Worm (Caenorhabditis elegans) whole organism, midembryonic: Measurements from ENCODE around the gene F40G9.6.

Experiments
- T22C8.4 ChIP-seq: fragments of 200-800 bp; sonication (Bioruptor generic); IDR thresholded peaks from 2 replicates; pipeline ENCODE4 v1.3.6; 2022; ENCODE audit warnings: missing genetic modification characterization, missing compliant biosample characterization
- cog-1 ChIP-seq: sonication (generic microtip); optimal IDR thresholded peaks from 2 replicates; lab custom pipeline; 2016; ENCODE audit warnings: missing genetic modification characterization, missing compliant biosample characterization
- flt-1 ChIP-seq: fragments of 200-800 bp; sonication (Bioruptor generic); IDR thresholded peaks from 2 replicates; pipeline ENCODE4 v1.3.6; 2022; ENCODE audit warnings: missing genetic modification characterization, missing compliant biosample characterization
- klf-2 ChIP-seq: fragments of 200-800 bp; sonication (Bioruptor generic); conservative IDR thresholded peaks from 2 replicates; pipeline ENCODE4 v1.3.6; 2022; ENCODE audit warnings: missing genetic modification reagents, missing genetic modification characterization, missing compliant biosample characterization
- med-1 ChIP-seq: sonication (generic microtip); optimal IDR thresholded peaks from 2 replicates; lab custom pipeline; 2017; ENCODE audit warnings: missing genetic modification characterization, mild to moderate bottlenecking, missing compliant biosample characterization, antibody characterized with exemption, missing genetic modification reagents; ENCODE audit not compliant: insufficient read depth
- ref-1 ChIP-seq: fragments of 200-800 bp; sonication (Bioruptor generic); conservative IDR thresholded peaks from 2 replicates; pipeline ENCODE4 v1.3.6; 2022; ENCODE audit warnings: missing genetic modification reagents, missing genetic modification characterization, missing compliant biosample characterization
- tab-1 ChIP-seq: fragments of 200-800 bp; sonication (Bioruptor generic); IDR thresholded peaks from 2 replicates; pipeline ENCODE4 v1.3.6; 2022; ENCODE audit warnings: missing genetic modification characterization, missing compliant biosample characterization
- ztf-23 ChIP-seq: fragments of 200-800 bp; sonication (Bioruptor generic); IDR thresholded peaks from 2 replicates; pipeline ENCODE4 v1.3.6; 2022; ENCODE audit warnings: missing genetic modification reagents, missing genetic modification characterization, missing compliant biosample characterization
- ztf-29 ChIP-seq: fragments of 200-800 bp; sonication (Bioruptor generic); IDR thresholded peaks from 2 replicates; pipeline ENCODE4 v1.3.6; 2022; ENCODE audit warnings: missing genetic modification reagents, missing genetic modification characterization, missing compliant biosample characterization

DNA sequence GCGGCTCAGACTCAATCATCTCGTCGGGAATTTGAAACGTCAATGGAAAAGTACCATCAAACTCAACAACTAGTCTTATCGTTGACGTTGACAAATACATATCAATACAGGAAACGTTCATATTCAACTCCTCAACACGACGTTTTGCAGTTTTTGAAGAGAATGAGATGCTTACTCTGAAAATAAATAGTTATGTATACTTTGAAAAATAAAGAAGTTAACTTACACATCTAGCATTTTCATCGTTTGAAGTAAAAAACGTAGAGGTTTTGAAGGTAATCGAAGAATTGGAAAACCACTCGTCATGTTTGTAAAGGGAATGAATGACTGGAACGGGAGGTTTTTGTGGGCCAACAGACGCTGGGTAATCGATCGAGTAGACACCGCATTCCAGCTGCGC lies 38.4 kb upstream of the F40G9.6 start, which contains the start of gene fbxb-81:
- TF ChIP-seq tab-1 (GFP tag; lab: Robert Waterston, UW) = no peak
- TF ChIP-seq ztf-29 (GFP tag; lab: Robert Waterston, UW) = no peak
- no peak for TF ChIP-seq med-1
- TF ChIP-seq ztf-23 (GFP tag; lab: Robert Waterston, UW) = no peak
- TF ChIP-seq flt-1 (GFP tag; lab: Robert Waterston, UW) = no peak
- TF ChIP-seq ref-1 = no peak
- no peak for TF ChIP-seq cog-1 (tag; lab: Kevin White, UChicago)
- TF ChIP-seq T22C8.4 = no peak
- no peak for TF ChIP-seq klf-2 (GFP tag; lab: Robert Waterston, UW)
